Worm (Caenorhabditis elegans) whole organism, L1 larva: Measurements from ENCODE around the gene srbc-79.
A peak's percentile ranks its signal among the peaks of the same experiment; 100 is the strongest.

Source experiments
- C16A3.4 ChIP-seq: fragments of 150-350 bp; optimal IDR thresholded peaks from 2 replicates; lab custom pipeline; 2014; ENCODE audit warnings: missing biosample characterization, missing genetic modification characterization
- ama-1 ChIP-seq: fragments of 150-350 bp; optimal IDR thresholded peaks from 2 replicates; lab custom pipeline; 2014
- blmp-1 ChIP-seq: fragments of 150-350 bp; optimal IDR thresholded peaks from 2 replicates; lab custom pipeline; 2014; ENCODE audit warnings: missing biosample characterization, missing genetic modification characterization
- ceh-8 ChIP-seq: fragments of 200-800 bp; sonication (Bioruptor generic); optimal IDR thresholded peaks from 2 replicates; lab custom pipeline; 2018; ENCODE audit warnings: mild to moderate bottlenecking, missing genetic modification characterization, moderate library complexity, missing compliant biosample characterization
- ceh-82 ChIP-seq, 3 experiments: fragments of 150-350 bp in 1 of 3; sonication (generic microtip) in 2 of 3; optimal IDR thresholded peaks; 2 replicates each; lab custom pipeline; 2014 to 2017; ENCODE audit warnings: missing biosample characterization in 3 of 3, missing genetic modification characterization in 3 of 3
- ceh-88 ChIP-seq: fragments of 200-800 bp; sonication (Bioruptor generic); IDR thresholded peaks from 2 replicates; pipeline ENCODE4 v1.3.6; 2022; ENCODE audit warnings: missing genetic modification characterization, missing compliant biosample characterization
- dsc-1 ChIP-seq: sonication (generic microtip); optimal IDR thresholded peaks from 2 replicates; lab custom pipeline; 2016; ENCODE audit warnings: mild to moderate bottlenecking, missing genetic modification characterization, missing compliant biosample characterization
- efl-3 ChIP-seq: fragments of 200-800 bp; sonication (Bioruptor generic); optimal IDR thresholded peaks from 2 replicates; lab custom pipeline; 2018; ENCODE audit warnings: mild to moderate bottlenecking, missing genetic modification characterization, missing compliant biosample characterization
- egl-13 ChIP-seq: sonication (generic microtip); optimal IDR thresholded peaks from 2 replicates; lab custom pipeline; 2016; ENCODE audit warnings: missing genotype, missing genetic modification reagents, missing genetic modification characterization, missing compliant biosample characterization
- elt-2 ChIP-seq: sonication (generic microtip); optimal IDR thresholded peaks from 2 replicates; lab custom pipeline; 2016; ENCODE audit warnings: missing genetic modification characterization, mild to moderate bottlenecking, inconsistent platforms, missing compliant biosample characterization, missing genetic modification reagents
- elt-3 ChIP-seq, 6 experiments: fragments of 150-350 bp in 1 of 6; sonication (generic microtip); optimal IDR thresholded peaks; 2 replicates each; lab custom pipeline; 2017 to 2018; ENCODE audit warnings: missing biosample characterization in 6 of 6, missing genetic modification characterization in 6 of 6, inconsistent platforms in 1 of 6
- fkh-10 ChIP-seq: sonication (generic microtip); optimal IDR thresholded peaks from 2 replicates; lab custom pipeline; 2017; ENCODE audit warnings: missing biosample characterization, missing genetic modification reagents, missing genetic modification characterization
- fkh-4 ChIP-seq: sonication (generic microtip); optimal IDR thresholded peaks from 2 replicates; lab custom pipeline; 2016; ENCODE audit warnings: missing compliant biosample characterization, missing genetic modification characterization, borderline replicate concordance
- fkh-8 ChIP-seq: sonication (generic microtip); optimal IDR thresholded peaks from 2 replicates; lab custom pipeline; 2016; ENCODE audit warnings: mild to moderate bottlenecking, missing genetic modification characterization, missing compliant biosample characterization
- fos-1 ChIP-seq: fragments of 150-350 bp; optimal IDR thresholded peaks from 2 replicates; lab custom pipeline; 2014; ENCODE audit warnings: missing biosample characterization, missing genetic modification characterization
- hlh-17 ChIP-seq: fragments of 200-800 bp; sonication (Bioruptor generic); optimal IDR thresholded peaks from 2 replicates; lab custom pipeline; 2018; ENCODE audit warnings: missing genetic modification characterization, mild to moderate bottlenecking, missing compliant biosample characterization, moderate library complexity, borderline replicate concordance
- hlh-4 ChIP-seq: sonication (generic microtip); optimal IDR thresholded peaks from 2 replicates; lab custom pipeline; 2016; ENCODE audit warnings: mild to moderate bottlenecking, missing genetic modification characterization, missing compliant biosample characterization
- hpl-2 ChIP-seq: fragments of 150-350 bp; optimal IDR thresholded peaks from 2 replicates; lab custom pipeline; 2014; ENCODE audit warnings: missing biosample characterization, missing genetic modification reagents, missing genetic modification characterization
- irx-1 ChIP-seq: sonication (generic microtip); optimal IDR thresholded peaks from 2 replicates; lab custom pipeline; 2016; ENCODE audit warnings: missing genetic modification characterization, missing compliant biosample characterization
- isw-1 ChIP-seq: fragments of 200-800 bp; sonication (Bioruptor generic); IDR thresholded peaks from 2 replicates; pipeline ENCODE4 v1.3.6; 2022; ENCODE audit warnings: missing genetic modification characterization, missing compliant biosample characterization
- jun-1 ChIP-seq: fragments of 150-350 bp; optimal IDR thresholded peaks from 2 replicates; lab custom pipeline; 2014; ENCODE audit warnings: missing biosample characterization, missing genetic modification reagents, missing genetic modification characterization
- lin-13 ChIP-seq: fragments of 150-350 bp; optimal IDR thresholded peaks from 2 replicates; lab custom pipeline; 2014; ENCODE audit warnings: missing biosample characterization, missing genetic modification reagents, missing genetic modification characterization
- lin-14 ChIP-seq: fragments of 200-800 bp; sonication (Bioruptor generic); optimal IDR thresholded peaks from 2 replicates; lab custom pipeline; 2018; ENCODE audit warnings: mild to moderate bottlenecking, missing genetic modification characterization, moderate library complexity, missing compliant biosample characterization
- lin-15B ChIP-seq: fragments of 150-350 bp; sonication (generic microtip); optimal IDR thresholded peaks from 3 replicates; lab custom pipeline; 2014; ENCODE audit warnings: missing biosample characterization, missing genetic modification characterization
- lin-35 ChIP-seq, 2 experiments: fragments of 150-350 bp; optimal IDR thresholded peaks; 2 replicates each; lab custom pipeline; 2014; ENCODE audit warnings: missing biosample characterization in 2 of 2, missing genetic modification characterization in 2 of 2, missing genetic modification reagents in 2 of 2
- lin-39 ChIP-seq: fragments of 150-350 bp; optimal IDR thresholded peaks from 2 replicates; lab custom pipeline; 2014; ENCODE audit warnings: missing biosample characterization, missing genetic modification reagents, missing genetic modification characterization
- lir-3 ChIP-seq: sonication (generic microtip); optimal IDR thresholded peaks from 2 replicates; lab custom pipeline; 2016; ENCODE audit warnings: mild to moderate bottlenecking, missing genetic modification characterization, moderate library complexity, missing compliant biosample characterization; ENCODE audit not compliant: poor library complexity
- lsy-2 ChIP-seq, 2 experiments: fragments of 150-350 bp; optimal IDR thresholded peaks; 2 replicates each; lab custom pipeline; 2014; ENCODE audit warnings: missing biosample characterization in 2 of 2, missing genetic modification characterization in 2 of 2
- mef-2 ChIP-seq: fragments of 150-350 bp; optimal IDR thresholded peaks from 2 replicates; lab custom pipeline; 2014; ENCODE audit warnings: missing biosample characterization, missing genetic modification characterization
- mep-1 ChIP-seq: fragments of 150-350 bp; optimal IDR thresholded peaks from 2 replicates; lab custom pipeline; 2014; ENCODE audit warnings: missing biosample characterization, missing genetic modification characterization
- nhr-11 ChIP-seq: fragments of 150-350 bp; optimal IDR thresholded peaks from 2 replicates; lab custom pipeline; 2014; ENCODE audit warnings: missing biosample characterization, missing genetic modification characterization
- nhr-237 ChIP-seq: fragments of 150-350 bp; optimal IDR thresholded peaks from 2 replicates; lab custom pipeline; 2014; ENCODE audit warnings: missing biosample characterization, missing genetic modification characterization
- nhr-28 ChIP-seq: fragments of 150-350 bp; optimal IDR thresholded peaks from 2 replicates; lab custom pipeline; 2014; ENCODE audit warnings: missing biosample characterization, missing genetic modification characterization
- nhr-47 ChIP-seq: sonication (generic microtip); optimal IDR thresholded peaks from 2 replicates; lab custom pipeline; 2016; ENCODE audit warnings: mild to moderate bottlenecking, missing genetic modification characterization, moderate library complexity, missing compliant biosample characterization
- nhr-71 ChIP-seq: sonication (generic microtip); optimal IDR thresholded peaks from 2 replicates; lab custom pipeline; 2016; ENCODE audit warnings: mild to moderate bottlenecking, missing genetic modification characterization, moderate library complexity, missing compliant biosample characterization
- nhr-77 ChIP-seq: fragments of 150-350 bp; optimal IDR thresholded peaks from 2 replicates; lab custom pipeline; 2014; ENCODE audit warnings: missing biosample characterization, missing genetic modification characterization
- nhr-85 ChIP-seq: sonication (generic microtip); peaks from one replicate; lab custom pipeline; 2016; ENCODE audit warnings: missing genetic modification characterization, inconsistent platforms, missing compliant biosample characterization
- nhr-90 ChIP-seq: sonication (generic microtip); optimal IDR thresholded peaks from 2 replicates; lab custom pipeline; 2016; ENCODE audit warnings: mild to moderate bottlenecking, missing genetic modification characterization, missing compliant biosample characterization; ENCODE audit not compliant: poor library complexity
- pax-3 ChIP-seq: fragments of 200-800 bp; sonication (Bioruptor generic); optimal IDR thresholded peaks from 2 replicates; lab custom pipeline; 2018; ENCODE audit warnings: mild to moderate bottlenecking, missing genetic modification characterization, moderate library complexity, missing compliant biosample characterization
- rnt-1 ChIP-seq: sonication (generic microtip); optimal IDR thresholded peaks from 2 replicates; lab custom pipeline; 2016; ENCODE audit warnings: mild to moderate bottlenecking, missing genetic modification characterization, moderate library complexity, missing compliant biosample characterization
- skn-1 ChIP-seq: fragments of 150-350 bp; optimal IDR thresholded peaks from 2 replicates; lab custom pipeline; 2014; ENCODE audit warnings: missing biosample characterization, missing genetic modification characterization
- snpc-4 ChIP-seq: fragments of 150-350 bp; optimal IDR thresholded peaks from 2 replicates; lab custom pipeline; 2014; ENCODE audit warnings: missing biosample characterization, missing genetic modification characterization
- sptf-1 ChIP-seq: fragments of 150-350 bp; optimal IDR thresholded peaks from 2 replicates; lab custom pipeline; 2014; ENCODE audit warnings: missing biosample characterization, missing genetic modification characterization
- sup-37 ChIP-seq: fragments of 200-800 bp; sonication (Bioruptor generic); optimal IDR thresholded peaks from 2 replicates; lab custom pipeline; 2018; ENCODE audit warnings: mild to moderate bottlenecking, missing genetic modification characterization, missing compliant biosample characterization
- tbx-2 ChIP-seq: sonication (generic microtip); optimal IDR thresholded peaks from 2 replicates; lab custom pipeline; 2016; ENCODE audit warnings: missing genetic modification characterization, missing compliant biosample characterization
- unc-130 ChIP-seq: fragments of 150-350 bp; optimal IDR thresholded peaks from 2 replicates; lab custom pipeline; 2017; ENCODE audit warnings: missing biosample characterization, missing genetic modification characterization, inconsistent platforms
- unc-30 ChIP-seq: sonication (generic microtip); optimal IDR thresholded peaks from 2 replicates; lab custom pipeline; 2017; ENCODE audit warnings: missing biosample characterization, missing genetic modification characterization
- unc-62 ChIP-seq: fragments of 150-350 bp; optimal IDR thresholded peaks from 2 replicates; lab custom pipeline; 2014; ENCODE audit warnings: missing biosample characterization, missing genetic modification reagents, missing genetic modification characterization
- vab-15 ChIP-seq: sonication (generic microtip); optimal IDR thresholded peaks from 2 replicates; lab custom pipeline; 2017; ENCODE audit warnings: missing genotype, mild to moderate bottlenecking, missing genetic modification characterization, missing compliant biosample characterization
- xbp-1 ChIP-seq: sonication (generic microtip); optimal IDR thresholded peaks from 2 replicates; lab custom pipeline; 2016; ENCODE audit warnings: missing genetic modification characterization, missing compliant biosample characterization
- zag-1 ChIP-seq: fragments of 150-350 bp; optimal IDR thresholded peaks from 2 replicates; lab custom pipeline; 2014; ENCODE audit warnings: missing biosample characterization, missing genetic modification characterization

The srbc-79 gene

DNA sequence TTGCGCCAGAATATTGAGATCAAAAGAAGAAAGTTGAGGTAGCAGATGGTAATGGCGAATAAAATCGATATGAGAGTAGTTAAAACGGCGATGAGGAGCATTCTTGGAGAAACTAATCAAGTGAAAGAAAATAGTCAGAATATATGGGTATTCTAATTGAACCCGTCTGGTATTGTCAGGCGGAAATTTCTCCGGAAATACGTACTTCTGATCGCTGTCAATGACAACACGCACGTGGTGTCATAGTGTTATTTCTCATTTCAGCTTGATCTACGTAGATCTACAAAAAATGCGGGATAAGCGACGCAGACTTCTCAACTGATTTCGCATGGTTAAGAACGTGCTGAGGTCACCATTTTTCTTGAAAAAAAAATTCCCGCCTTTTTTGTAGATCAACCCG lies at the start of gene srbc-79:
Gene srbc-79, minus strand, starts transcription at position 101 of the 400 bp plus-strand sequence.
- no peak for TF ChIP-seq vab-15 (tag; lab: Kevin White, UChicago)
- TF ChIP-seq lin-35 (GFP tag; optimal IDR thresholded peaks at IDR 0.05; lab: Kevin White, UChicago): no peak
- no peak for TF ChIP-seq unc-62 (GFP tag; lab: Kevin White, UChicago)
- no peak for TF ChIP-seq sup-37 (GFP tag; lab: Kevin White, UChicago)
- TF ChIP-seq mep-1: no peak
- no peak for TF ChIP-seq nhr-11 (tag; lab: Kevin White, UChicago)
- TF ChIP-seq nhr-85 (tag; lab: Kevin White, UChicago): peak; percentile 19
- no peak for TF ChIP-seq nhr-77 (tag; lab: Kevin White, UChicago)
- TF ChIP-seq ceh-8: no peak

DNA sequence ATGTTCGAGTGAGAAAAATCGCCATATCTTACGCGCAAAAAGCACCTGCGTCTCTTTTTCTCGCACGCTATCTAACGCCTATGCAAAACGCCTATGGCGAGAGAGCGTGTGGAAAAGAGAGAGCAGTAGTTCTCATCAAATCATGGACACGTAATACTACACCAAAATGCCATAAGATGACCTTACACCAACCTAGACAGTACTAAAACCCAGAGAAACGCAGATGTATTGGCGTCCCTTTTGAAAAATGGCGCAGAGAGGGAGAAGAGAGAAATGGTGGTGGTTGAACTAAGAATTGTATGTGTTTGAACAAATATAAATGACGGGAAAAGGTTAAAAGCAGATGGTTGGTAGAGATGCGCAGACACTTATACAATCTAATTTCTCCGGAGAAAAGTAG lies 46.8 kb upstream of the srbc-79 start, which contains the start of gene Y38H6C.16:
Gene Y38H6C.16, minus strand, starts transcription at position 293 of the 400 bp plus-strand sequence.
- TF ChIP-seq elt-2 (tag; lab: Kevin White, UChicago): no peak
- TF ChIP-seq lin-39: no peak
- TF ChIP-seq efl-3 (GFP tag; lab: Kevin White, UChicago): no peak
- TF ChIP-seq rnt-1 (tag; lab: Kevin White, UChicago): no peak
- TF ChIP-seq ama-1: no peak
- no peak for TF ChIP-seq lin-15B
- no peak for TF ChIP-seq irx-1 (tag; lab: Kevin White, UChicago)
- TF ChIP-seq fkh-8 (tag; lab: Kevin White, UChicago): no peak
- TF ChIP-seq skn-1 (tag; lab: Kevin White, UChicago): no peak
- no peak for TF ChIP-seq vab-15 (tag; lab: Kevin White, UChicago)
- TF ChIP-seq xbp-1: peak; percentile 14
- no peak for TF ChIP-seq snpc-4 (tag; lab: Kevin White, UChicago)
- TF ChIP-seq isw-1 (GFP tag; lab: Robert Waterston, UW): no peak
- no peak for TF ChIP-seq zag-1 (tag; lab: Kevin White, UChicago)
- TF ChIP-seq nhr-11 (tag; lab: Kevin White, UChicago): no peak
- TF ChIP-seq elt-3 (tag; optimal IDR thresholded peaks at IDR 0.05; lab: Kevin White, UChicago): no peak
- no peak for TF ChIP-seq lin-13 (GFP tag; lab: Kevin White, UChicago)
- no peak for TF ChIP-seq fkh-10 (GFP tag; lab: Kevin White, UChicago)
- no peak for TF ChIP-seq lir-3
- TF ChIP-seq jun-1 (tag; lab: Kevin White, UChicago): no peak
- no peak for TF ChIP-seq dsc-1 (tag; lab: Kevin White, UChicago)
- TF ChIP-seq mef-2 (tag; lab: Kevin White, UChicago): no peak
- TF ChIP-seq hlh-17 (GFP tag; lab: Kevin White, UChicago): no peak
- TF ChIP-seq lin-35 (GFP tag; optimal IDR thresholded peaks at IDR 0.05; lab: Kevin White, UChicago): peak in 1 of 2 experiments; percentile 20
- no peak for TF ChIP-seq fos-1 (tag; lab: Kevin White, UChicago)
- TF ChIP-seq lin-14 (GFP tag; lab: Kevin White, UChicago): no peak
- TF ChIP-seq fkh-4: no peak
- TF ChIP-seq nhr-71 (tag; lab: Kevin White, UChicago): no peak
- no peak for TF ChIP-seq egl-13 (tag; lab: Kevin White, UChicago)
- no peak for TF ChIP-seq ceh-88 (GFP tag; lab: Robert Waterston, UW)
- TF ChIP-seq pax-3: no peak
- TF ChIP-seq lsy-2 (tag; optimal IDR thresholded peaks at IDR 0.05; lab: Kevin White, UChicago): peak in 1 of 2 experiments; percentile 19
- no peak for TF ChIP-seq sptf-1 (tag; lab: Kevin White, UChicago)
- peak; percentile 73 for TF ChIP-seq nhr-85 (tag; lab: Kevin White, UChicago)
- TF ChIP-seq nhr-28 (tag; lab: Kevin White, UChicago): no peak
- no peak for TF ChIP-seq C16A3.4
- TF ChIP-seq hpl-2 (GFP tag; lab: Kevin White, UChicago): no peak
- TF ChIP-seq hlh-4 (tag; lab: Kevin White, UChicago): no peak
- peak; percentile 25 for TF ChIP-seq mep-1
- TF ChIP-seq nhr-47 (tag; lab: Kevin White, UChicago): peak; percentile 13
- peak; percentile 67 for TF ChIP-seq blmp-1
- no peak for TF ChIP-seq tbx-2 (tag; lab: Kevin White, UChicago)
- no peak for TF ChIP-seq ceh-82 (tag; optimal IDR thresholded peaks at IDR 0.05; lab: Kevin White, UChicago)
- TF ChIP-seq nhr-90: no peak
- TF ChIP-seq nhr-237 (tag; lab: Kevin White, UChicago): no peak
- no peak for TF ChIP-seq unc-130
- no peak for TF ChIP-seq unc-30 (tag; lab: Kevin White, UChicago)
- TF ChIP-seq ceh-8: no peak
